Worm (Caenorhabditis elegans) whole organism, late embryonic: Measurements from ENCODE around the gene ergi-1.

Experiments
- K02D7.2 ChIP-seq: sonication (generic microtip); optimal IDR thresholded peaks from 2 replicates; lab custom pipeline; 2017; ENCODE audit warnings: mild to moderate bottlenecking, missing genetic modification characterization, missing compliant biosample characterization
- K09A11.1 ChIP-seq: sonication (generic microtip); optimal IDR thresholded peaks from 2 replicates; lab custom pipeline; 2017; ENCODE audit warnings: antibody characterized with exemption, mild to moderate bottlenecking, missing genetic modification characterization, missing compliant biosample characterization; ENCODE audit not compliant: insufficient read depth
- T23F11.4 ChIP-seq: fragments of 200-800 bp; sonication (Bioruptor generic); optimal IDR thresholded peaks from 2 replicates; lab custom pipeline; 2018; ENCODE audit warnings: mild to moderate bottlenecking, missing genetic modification characterization, missing compliant biosample characterization
- Y22D7AL.16 ChIP-seq: sonication (generic microtip); optimal IDR thresholded peaks from 2 replicates; lab custom pipeline; 2016; ENCODE audit warnings: missing genetic modification characterization, missing compliant biosample characterization
- ahr-1 ChIP-seq: sonication (generic microtip); optimal IDR thresholded peaks from 2 replicates; lab custom pipeline; 2016; ENCODE audit warnings: missing genetic modification characterization, missing compliant biosample characterization
- ama-1 ChIP-seq: fragments of 150-350 bp; optimal IDR thresholded peaks from 2 replicates; lab custom pipeline; 2014
- ceh-14 ChIP-seq: sonication (generic microtip); optimal IDR thresholded peaks from 2 replicates; lab custom pipeline; 2016; ENCODE audit warnings: missing genotype, missing genetic modification characterization, missing compliant biosample characterization
- ceh-2 ChIP-seq: sonication (generic microtip); optimal IDR thresholded peaks from 2 replicates; lab custom pipeline; 2016; ENCODE audit warnings: missing genotype, missing genetic modification characterization, missing compliant biosample characterization
- ceh-22 ChIP-seq: sonication (generic microtip); optimal IDR thresholded peaks from 2 replicates; lab custom pipeline; 2017; ENCODE audit warnings: missing biosample characterization, missing genetic modification characterization
- ceh-30 ChIP-seq: fragments of 150-350 bp; optimal IDR thresholded peaks from 2 replicates; lab custom pipeline; 2014; ENCODE audit warnings: missing biosample characterization, missing genetic modification characterization
- ceh-31 ChIP-seq: sonication (generic microtip); optimal IDR thresholded peaks from 2 replicates; lab custom pipeline; 2016; ENCODE audit warnings: missing genetic modification characterization, missing compliant biosample characterization
- ceh-45 ChIP-seq: fragments of 200-800 bp; sonication (Bioruptor generic); IDR thresholded peaks from 2 replicates; pipeline ENCODE4 v1.3.6; 2022; ENCODE audit warnings: missing genetic modification reagents, missing genetic modification characterization, missing compliant biosample characterization
- che-1 ChIP-seq: sonication (generic microtip); optimal IDR thresholded peaks from 2 replicates; lab custom pipeline; 2016; ENCODE audit warnings: mild to moderate bottlenecking, missing genetic modification characterization, missing compliant biosample characterization
- dve-1 ChIP-seq: sonication (generic microtip); optimal IDR thresholded peaks from 2 replicates; lab custom pipeline; 2017; ENCODE audit warnings: antibody characterized with exemption, mild to moderate bottlenecking, missing genetic modification characterization, missing compliant biosample characterization
- ets-4 ChIP-seq: sonication (generic microtip); optimal IDR thresholded peaks from 2 replicates; lab custom pipeline; 2016; ENCODE audit warnings: missing genetic modification characterization, missing compliant biosample characterization
- fax-1 ChIP-seq: sonication (generic microtip); optimal IDR thresholded peaks from 2 replicates; lab custom pipeline; 2016; ENCODE audit warnings: missing genotype, missing genetic modification characterization, missing compliant biosample characterization
- fkh-10 ChIP-seq: fragments of 150-350 bp; optimal IDR thresholded peaks from 2 replicates; lab custom pipeline; 2014; ENCODE audit warnings: missing biosample characterization, missing genetic modification reagents, missing genetic modification characterization
- fkh-6 ChIP-seq: sonication (generic microtip); optimal IDR thresholded peaks from 2 replicates; lab custom pipeline; 2016; ENCODE audit warnings: missing genetic modification characterization, missing compliant biosample characterization
- gmeb-2 ChIP-seq: sonication (generic microtip); optimal IDR thresholded peaks from 2 replicates; lab custom pipeline; 2016; ENCODE audit warnings: missing genetic modification characterization, inconsistent platforms, missing compliant biosample characterization
- hlh-13 ChIP-seq: fragments of 200-800 bp; sonication (Bioruptor generic); optimal IDR thresholded peaks from 2 replicates; lab custom pipeline; 2018; ENCODE audit warnings: mild to moderate bottlenecking, missing genetic modification characterization, missing compliant biosample characterization
- hlh-15 ChIP-seq: sonication (generic microtip); optimal IDR thresholded peaks from 2 replicates; lab custom pipeline; 2016; ENCODE audit warnings: missing genetic modification characterization, missing compliant biosample characterization
- hlh-30 ChIP-seq: sonication (generic microtip); optimal IDR thresholded peaks from 2 replicates; lab custom pipeline; 2017; ENCODE audit warnings: antibody characterized with exemption, missing genetic modification characterization, missing compliant biosample characterization; ENCODE audit not compliant: insufficient read depth
- hlh-6 ChIP-seq: sonication (generic microtip); optimal IDR thresholded peaks from 2 replicates; lab custom pipeline; 2016; ENCODE audit warnings: missing genotype, missing genetic modification characterization, missing compliant biosample characterization
- hlh-8 ChIP-seq: sonication (generic microtip); optimal IDR thresholded peaks from 2 replicates; lab custom pipeline; 2016; ENCODE audit warnings: missing genotype, missing genetic modification characterization, missing compliant biosample characterization
- lin-11 ChIP-seq: fragments of 200-800 bp; sonication (Bioruptor generic); optimal IDR thresholded peaks from 2 replicates; lab custom pipeline; 2018; ENCODE audit warnings: mild to moderate bottlenecking, missing genetic modification characterization, missing compliant biosample characterization
- madf-2 ChIP-seq: sonication (generic microtip); optimal IDR thresholded peaks from 2 replicates; lab custom pipeline; 2017; ENCODE audit warnings: missing genetic modification characterization, missing compliant biosample characterization
- nhr-11 ChIP-seq: fragments of 150-350 bp; optimal IDR thresholded peaks from 2 replicates; lab custom pipeline; 2014; ENCODE audit warnings: missing biosample characterization, missing genetic modification characterization
- npax-4 ChIP-seq: sonication (generic microtip); optimal IDR thresholded peaks from 2 replicates; lab custom pipeline; 2016; ENCODE audit warnings: missing genetic modification characterization, missing compliant biosample characterization
- pag-3 ChIP-seq: sonication (generic microtip); optimal IDR thresholded peaks from 2 replicates; lab custom pipeline; 2016; ENCODE audit warnings: missing compliant biosample characterization, missing genetic modification characterization, borderline replicate concordance
- pat-9 ChIP-seq: fragments of 200-800 bp; sonication (Bioruptor generic); optimal IDR thresholded peaks from 2 replicates; lab custom pipeline; 2018; ENCODE audit warnings: mild to moderate bottlenecking, missing genetic modification characterization, moderate library complexity, missing compliant biosample characterization
- pros-1 ChIP-seq: fragments of 150-350 bp; optimal IDR thresholded peaks from 2 replicates; lab custom pipeline; 2014; ENCODE audit warnings: missing biosample characterization, missing genetic modification reagents, missing genetic modification characterization
- ref-2 ChIP-seq: sonication (generic microtip); optimal IDR thresholded peaks from 2 replicates; lab custom pipeline; 2016; ENCODE audit warnings: missing genetic modification characterization, missing compliant biosample characterization
- rnt-1 ChIP-seq: sonication (generic microtip); optimal IDR thresholded peaks from 2 replicates; lab custom pipeline; 2016; ENCODE audit warnings: missing genetic modification characterization, missing compliant biosample characterization
- sox-2 ChIP-seq: fragments of 200-800 bp; sonication (Bioruptor generic); IDR thresholded peaks from 2 replicates; pipeline ENCODE4 v1.3.6; 2022; ENCODE audit warnings: missing genetic modification reagents, missing genetic modification characterization, missing compliant biosample characterization
- sox-4 ChIP-seq: sonication (generic microtip); optimal IDR thresholded peaks from 2 replicates; lab custom pipeline; 2017; ENCODE audit warnings: mild to moderate bottlenecking, missing genetic modification characterization, inconsistent platforms, missing compliant biosample characterization
- tbx-7 ChIP-seq: sonication (generic microtip); optimal IDR thresholded peaks from 2 replicates; lab custom pipeline; 2016; ENCODE audit warnings: missing genotype, missing genetic modification characterization, missing compliant biosample characterization
- unc-55 ChIP-seq: sonication (generic microtip); optimal IDR thresholded peaks from 2 replicates; lab custom pipeline; 2017; ENCODE audit warnings: missing biosample characterization, missing genetic modification reagents, missing genetic modification characterization
- unc-86 ChIP-seq: sonication (generic microtip); optimal IDR thresholded peaks from 2 replicates; lab custom pipeline; 2016; ENCODE audit warnings: missing genetic modification characterization, missing compliant biosample characterization
- zip-5 ChIP-seq: sonication (generic microtip); optimal IDR thresholded peaks from 2 replicates; lab custom pipeline; 2016; ENCODE audit warnings: missing genetic modification characterization, missing compliant biosample characterization
- ztf-16 ChIP-seq: sonication (generic microtip); optimal IDR thresholded peaks from 2 replicates; lab custom pipeline; 2017; ENCODE audit warnings: missing genetic modification characterization, missing compliant biosample characterization

The ergi-1 gene

ce11 chrX:2035172-2035571, at the start of gene ergi-1:
Gene ergi-1 (minus strand): TSS chrX:2035272.
- no peak for TF ChIP-seq sox-4 (tag; lab: Kevin White, UChicago)
- TF ChIP-seq dve-1 (tag; lab: Kevin White, UChicago), result no peak
- TF ChIP-seq hlh-30 (tag; lab: Kevin White, UChicago), result no peak
- TF ChIP-seq ztf-16 (tag; lab: Kevin White, UChicago), result no peak
- TF ChIP-seq ceh-22 (tag; lab: Kevin White, UChicago), result no peak
- no peak for TF ChIP-seq fax-1
- no peak for TF ChIP-seq Y22D7AL.16
- TF ChIP-seq rnt-1 (tag; lab: Kevin White, UChicago), result no peak
- no peak for TF ChIP-seq T23F11.4 (GFP tag; lab: Kevin White, UChicago)
- TF ChIP-seq K09A11.1 (tag; lab: Kevin White, UChicago), result no peak
- TF ChIP-seq npax-4, result no peak
- no peak for TF ChIP-seq hlh-6 (tag; lab: Kevin White, UChicago)

DNA sequence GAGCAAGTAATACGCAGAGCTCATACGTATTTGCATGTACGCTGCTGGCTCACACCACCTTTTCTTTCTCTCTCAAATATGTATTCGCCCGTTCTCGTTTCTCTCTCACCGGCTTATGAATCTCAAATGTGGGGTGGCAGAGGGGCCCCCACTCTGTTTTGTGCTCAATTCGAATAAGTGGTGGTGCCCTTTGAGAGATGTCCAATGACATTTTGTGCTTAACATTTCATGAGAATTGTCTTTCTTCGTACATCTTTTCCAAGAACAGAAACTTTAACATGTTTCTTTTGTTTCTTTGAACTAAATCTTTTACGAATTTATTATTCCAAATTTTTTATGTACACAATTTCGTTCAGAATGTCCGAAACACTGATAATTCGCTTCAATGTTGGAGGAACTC, 48.9 kb upstream of the ergi-1 start, which contains the start of gene F49H12.3:
Gene F49H12.3 (plus strand): TSS at position 357 of the 400 bp plus-strand sequence.
- TF ChIP-seq fkh-6 (no peak), T23F11.4 (GFP tag; lab: Kevin White, UChicago) (no peak), ets-4 (tag; lab: Kevin White, UChicago) (no peak), madf-2 (no peak), ceh-2 (tag; lab: Kevin White, UChicago) (no peak)
- TF ChIP-seq, all 69 proteins: peak for 0

DNA sequence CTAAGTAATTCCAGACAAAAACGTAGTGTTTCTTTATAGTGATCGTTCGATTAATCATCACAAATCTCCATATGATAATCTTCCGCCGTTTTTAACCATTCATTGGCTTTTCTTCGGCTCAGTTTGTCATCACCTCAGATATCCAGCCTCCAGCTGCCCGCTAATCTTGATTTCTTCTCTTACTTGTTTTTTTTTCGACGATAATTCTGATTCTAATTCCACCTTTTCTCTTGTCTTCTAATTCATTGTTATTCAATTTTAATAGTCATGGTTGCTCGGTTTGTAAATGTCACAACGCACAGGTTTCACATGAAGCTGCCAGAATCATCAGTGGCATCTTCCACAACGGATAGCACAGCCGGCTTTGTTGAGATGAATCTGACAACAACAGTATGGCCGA, 44.5 kb upstream of the ergi-1 start, which contains the start of gene F49H12.4:
Gene F49H12.4 (plus strand): TSS at position 301 of the 400 bp plus-strand sequence.
- TF ChIP-seq sox-2 (GFP tag; lab: Robert Waterston, UW) (no peak), dve-1 (tag; lab: Kevin White, UChicago) (no peak), ceh-14 (tag; lab: Kevin White, UChicago) (no peak), K02D7.2 (tag; lab: Kevin White, UChicago) (no peak), ceh-22 (tag; lab: Kevin White, UChicago) (no peak), ama-1 (lab: Kevin White, UChicago) (no peak), Y22D7AL.16 (no peak), madf-2 (no peak), hlh-8 (tag; lab: Kevin White, UChicago) (no peak), hlh-15 (tag; lab: Kevin White, UChicago) (no peak), unc-86 (tag; lab: Kevin White, UChicago) (no peak), fkh-10 (GFP tag; lab: Kevin White, UChicago) (no peak), pat-9 (no peak), gmeb-2 (tag; lab: Kevin White, UChicago) (no peak), ahr-1 (tag; lab: Kevin White, UChicago) (no peak), pros-1 (tag; lab: Kevin White, UChicago) (no peak), fax-1 (no peak), unc-55 (GFP tag; lab: Kevin White, UChicago) (no peak), lin-11 (tag; lab: Kevin White, UChicago) (no peak)

DNA sequence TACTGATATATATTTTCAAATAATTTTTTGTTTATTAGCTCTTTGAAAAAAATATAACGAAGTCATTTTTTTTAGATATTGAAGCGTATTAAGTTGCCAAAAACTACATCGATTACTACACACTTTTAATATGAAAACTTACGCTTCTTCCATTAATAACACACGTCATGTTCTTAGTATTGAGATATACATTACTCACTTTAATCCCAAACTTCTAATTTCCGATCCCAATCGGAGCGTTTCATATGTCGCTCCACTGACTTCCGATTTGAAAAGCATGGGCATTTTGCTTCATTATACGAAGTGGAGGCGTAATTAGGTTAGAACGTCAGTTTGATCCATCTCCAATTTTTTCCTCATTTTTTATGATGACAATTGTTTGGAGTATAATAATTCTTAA, 43.8 kb upstream of the ergi-1 start:
- TF ChIP-seq ceh-45 (GFP tag; lab: Robert Waterston, UW) (no peak), gmeb-2 (tag; lab: Kevin White, UChicago) (no peak), pag-3 (no peak), hlh-13 (GFP tag; lab: Kevin White, UChicago) (no peak), ceh-30 (tag; lab: Kevin White, UChicago) (no peak), ceh-14 (tag; lab: Kevin White, UChicago) (no peak), zip-5 (tag; lab: Kevin White, UChicago) (no peak), nhr-11 (no peak), ceh-31 (tag; lab: Kevin White, UChicago) (no peak), che-1 (tag; lab: Kevin White, UChicago) (no peak), ref-2 (tag; lab: Kevin White, UChicago) (no peak), madf-2 (no peak), tbx-7 (no peak), fax-1 (no peak), K09A11.1 (tag; lab: Kevin White, UChicago) (no peak)
